Worm (Caenorhabditis elegans) whole organism, early embryonic: ENCODE data around the gene dhs-26.

ENCODE experiments used
- B0310.2 ChIP-seq: sonication (generic microtip); optimal IDR thresholded peaks from 2 replicates; lab custom pipeline; 2016; ENCODE audit warnings: mild to moderate bottlenecking, missing genetic modification characterization, missing compliant biosample characterization
- F13C5.2 ChIP-seq: sonication (generic microtip); optimal IDR thresholded peaks from 2 replicates; lab custom pipeline; 2017; ENCODE audit warnings: mild to moderate bottlenecking, missing genetic modification characterization, inconsistent platforms, missing compliant biosample characterization
- aly-1 ChIP-seq: sonication (generic microtip); optimal IDR thresholded peaks from 2 replicates; lab custom pipeline; 2016; ENCODE audit warnings: missing genetic modification characterization, missing compliant biosample characterization
- ama-1 ChIP-seq: fragments of 150-350 bp; optimal IDR thresholded peaks from 2 replicates; lab custom pipeline; 2014
- ceh-13 ChIP-seq: fragments of 200-800 bp; sonication (Bioruptor generic); optimal IDR thresholded peaks from 2 replicates; lab custom pipeline; 2018; ENCODE audit warnings: mild to moderate bottlenecking, missing genetic modification characterization, missing compliant biosample characterization
- ceh-36 ChIP-seq: sonication (generic microtip); optimal IDR thresholded peaks from 2 replicates; lab custom pipeline; 2016; ENCODE audit warnings: missing genetic modification characterization, inconsistent platforms, missing compliant biosample characterization
- ets-7 ChIP-seq: sonication (generic microtip); optimal IDR thresholded peaks from 2 replicates; lab custom pipeline; 2016; ENCODE audit warnings: missing genotype, missing genetic modification characterization, missing compliant biosample characterization
- flt-1 ChIP-seq: fragments of 200-800 bp; sonication (Bioruptor generic); IDR thresholded peaks from 2 replicates; pipeline ENCODE4 v1.3.6; 2022; ENCODE audit warnings: missing genetic modification characterization, missing compliant biosample characterization
- hmbx-1 ChIP-seq: sonication (generic microtip); optimal IDR thresholded peaks from 2 replicates; lab custom pipeline; 2016; ENCODE audit warnings: mild to moderate bottlenecking, missing genetic modification characterization, missing compliant biosample characterization
- hmg-4 ChIP-seq: fragments of 200-800 bp; sonication (Bioruptor generic); optimal IDR thresholded peaks from 2 replicates; lab custom pipeline; 2018; ENCODE audit warnings: mild to moderate bottlenecking, missing genetic modification characterization, missing compliant biosample characterization
- hnd-1 ChIP-seq: sonication (generic microtip); optimal IDR thresholded peaks from 2 replicates; lab custom pipeline; 2016; ENCODE audit warnings: missing genetic modification characterization, missing compliant biosample characterization
- pes-1 ChIP-seq: fragments of 200-800 bp; sonication (Bioruptor generic); IDR thresholded peaks from 2 replicates; pipeline ENCODE4 v1.3.6; 2022; ENCODE audit warnings: missing genetic modification reagents, missing genetic modification characterization, missing compliant biosample characterization
- scrt-1 ChIP-seq: fragments of 200-800 bp; sonication (Bioruptor generic); IDR thresholded peaks from 2 replicates; pipeline ENCODE4 v1.3.6; 2022; ENCODE audit warnings: missing genetic modification characterization, missing compliant biosample characterization
- sea-1 ChIP-seq: fragments of 200-800 bp; sonication (Bioruptor generic); conservative IDR thresholded peaks from 2 replicates; pipeline ENCODE4 v1.3.6; 2022; ENCODE audit warnings: missing genetic modification characterization, missing compliant biosample characterization
- tbx-11 ChIP-seq: fragments of 200-800 bp; sonication (Bioruptor generic); IDR thresholded peaks from 2 replicates; pipeline ENCODE4 v1.3.6; 2022; ENCODE audit warnings: missing genetic modification characterization, missing compliant biosample characterization
- tbx-37 ChIP-seq: fragments of 200-800 bp; sonication (Bioruptor generic); conservative IDR thresholded peaks from 2 replicates; pipeline ENCODE4 v1.3.6; 2022; ENCODE audit warnings: missing genetic modification reagents, missing genetic modification characterization, missing compliant biosample characterization
- tra-4 ChIP-seq: sonication (generic microtip); optimal IDR thresholded peaks from 2 replicates; lab custom pipeline; 2017; ENCODE audit warnings: missing genetic modification characterization, missing compliant biosample characterization

dhs-26 gene

DNA sequence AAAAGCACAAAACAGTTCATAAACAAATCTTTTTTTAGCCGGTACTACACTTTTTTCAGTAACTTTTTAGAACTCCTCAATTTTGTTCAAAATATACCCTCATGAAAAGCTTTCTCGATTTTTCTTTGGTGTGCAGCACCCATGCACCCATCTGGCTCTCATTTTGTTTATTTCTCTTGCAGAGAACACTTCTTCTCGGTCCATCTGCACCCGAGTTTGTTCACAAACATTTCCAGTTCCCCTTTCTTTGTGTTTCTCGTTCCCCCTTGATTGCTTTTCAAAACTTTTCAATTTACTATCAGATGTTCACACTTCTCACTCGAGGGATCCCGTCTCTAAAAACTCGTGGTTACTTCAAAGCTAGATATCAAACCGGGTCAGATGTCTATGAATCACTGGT lies 31.3 kb upstream of the dhs-26 start, which contains the start of gene slcf-2:
Gene slcf-2 (plus strand): TSS at position 301 of the 400 bp plus-strand sequence.
- TF ChIP-seq hmg-4 (GFP tag; lab: Kevin White, UChicago) (no peak), scrt-1 (GFP tag; lab: Robert Waterston, UW) (no peak), aly-1 (tag; lab: Kevin White, UChicago) (no peak), F13C5.2 (no peak), ceh-13 (GFP tag; lab: Kevin White, UChicago) (no peak), ama-1 (lab: Kevin White, UChicago) (no peak), tbx-37 (GFP tag; lab: Robert Waterston, UW) (no peak), hmbx-1 (tag; lab: Kevin White, UChicago) (no peak), B0310.2 (no peak), tra-4 (no peak)

- TF ChIP-seq tra-4 = no peak
- no peak for TF ChIP-seq tbx-11 (GFP tag; lab: Robert Waterston, UW)
- TF ChIP-seq F13C5.2 = no peak
- TF ChIP-seq ets-7 = no peak
- no peak for TF ChIP-seq hmg-4 (GFP tag; lab: Kevin White, UChicago)
- no peak for TF ChIP-seq tbx-37 (GFP tag; lab: Robert Waterston, UW)
- TF ChIP-seq B0310.2 = no peak
- TF ChIP-seq aly-1 (tag; lab: Kevin White, UChicago) = no peak
- TF ChIP-seq hnd-1 (tag; lab: Kevin White, UChicago) = no peak
- TF ChIP-seq scrt-1 (GFP tag; lab: Robert Waterston, UW) = no peak
- no peak for TF ChIP-seq ceh-13 (GFP tag; lab: Kevin White, UChicago)
- no peak for TF ChIP-seq ceh-36
- TF ChIP-seq ama-1 (lab: Kevin White, UChicago) = no peak
- TF ChIP-seq pes-1 (GFP tag; lab: Robert Waterston, UW) = no peak
- no peak for TF ChIP-seq hmbx-1 (tag; lab: Kevin White, UChicago)
- no peak for TF ChIP-seq flt-1 (GFP tag; lab: Robert Waterston, UW)
These were observed 23.1 kb upstream of the dhs-26 start, which contains the start of gene acp-1 for ce11 chrX:3385362-3385761. TSS of gene acp-1 (minus strand) at chrX:3385462.

- TF ChIP-seq pes-1 (GFP tag; lab: Robert Waterston, UW) (no peak), ama-1 (lab: Kevin White, UChicago) (no peak), hnd-1 (tag; lab: Kevin White, UChicago) (no peak), hmbx-1 (tag; lab: Kevin White, UChicago) (no peak), tra-4 (no peak), tbx-37 (GFP tag; lab: Robert Waterston, UW) (no peak), aly-1 (tag; lab: Kevin White, UChicago) (no peak), ets-7 (no peak), ceh-36 (no peak), ceh-13 (GFP tag; lab: Kevin White, UChicago) (no peak), B0310.2 (no peak), tbx-11 (GFP tag; lab: Robert Waterston, UW) (no peak), flt-1 (GFP tag; lab: Robert Waterston, UW) (no peak), F13C5.2 (no peak), hmg-4 (GFP tag; lab: Kevin White, UChicago) (no peak)
These were observed 17.9 kb upstream of the dhs-26 start, which contains the start of gene ZK563.7 for ce11 chrX:3380167-3380566. TSS of gene ZK563.7 (plus strand) at chrX:3380467.

ce11 chrX:3379114-3379513 lies 16.8 kb upstream of the dhs-26 start, which contains the start of gene sorf-1:
TSS of gene sorf-1 (minus strand) at chrX:3379248.
- TF ChIP-seq tra-4 (no peak), B0310.2 (no peak), ama-1 (lab: Kevin White, UChicago) (no peak), ets-7 (no peak), scrt-1 (GFP tag; lab: Robert Waterston, UW) (no peak), F13C5.2 (no peak), hmg-4 (GFP tag; lab: Kevin White, UChicago) (no peak), ceh-13 (GFP tag; lab: Kevin White, UChicago) (no peak), hmbx-1 (tag; lab: Kevin White, UChicago) (no peak)

- TF ChIP-seq sea-1 (GFP tag; lab: Robert Waterston, UW) (no peak), tra-4 (no peak), scrt-1 (GFP tag; lab: Robert Waterston, UW) (no peak), hnd-1 (tag; lab: Kevin White, UChicago) (no peak), pes-1 (GFP tag; lab: Robert Waterston, UW) (no peak), ets-7 (no peak), ceh-36 (no peak), tbx-11 (GFP tag; lab: Robert Waterston, UW) (no peak), ceh-13 (GFP tag; lab: Kevin White, UChicago) (no peak), hmbx-1 (tag; lab: Kevin White, UChicago) (no peak)
These were observed 13.0 kb upstream of the dhs-26 start for ce11 chrX:3375320-3375719.

- TF ChIP-seq ama-1 (lab: Kevin White, UChicago) (no peak), pes-1 (GFP tag; lab: Robert Waterston, UW) (no peak), tbx-37 (GFP tag; lab: Robert Waterston, UW) (no peak), ets-7 (no peak), F13C5.2 (no peak), ceh-13 (GFP tag; lab: Kevin White, UChicago) (no peak), tra-4 (no peak), hmbx-1 (tag; lab: Kevin White, UChicago) (no peak), aly-1 (tag; lab: Kevin White, UChicago) (no peak), hmg-4 (GFP tag; lab: Kevin White, UChicago) (no peak), flt-1 (GFP tag; lab: Robert Waterston, UW) (no peak), scrt-1 (GFP tag; lab: Robert Waterston, UW) (no peak), sea-1 (GFP tag; lab: Robert Waterston, UW) (no peak), tbx-11 (GFP tag; lab: Robert Waterston, UW) (no peak), hnd-1 (tag; lab: Kevin White, UChicago) (no peak), ceh-36 (no peak), B0310.2 (no peak)
These were observed 12.3 kb upstream of the dhs-26 start, which contains the start of gene clc-3 for ce11 chrX:3374642-3375041. TSS of gene clc-3 (minus strand) at chrX:3374742.

DNA sequence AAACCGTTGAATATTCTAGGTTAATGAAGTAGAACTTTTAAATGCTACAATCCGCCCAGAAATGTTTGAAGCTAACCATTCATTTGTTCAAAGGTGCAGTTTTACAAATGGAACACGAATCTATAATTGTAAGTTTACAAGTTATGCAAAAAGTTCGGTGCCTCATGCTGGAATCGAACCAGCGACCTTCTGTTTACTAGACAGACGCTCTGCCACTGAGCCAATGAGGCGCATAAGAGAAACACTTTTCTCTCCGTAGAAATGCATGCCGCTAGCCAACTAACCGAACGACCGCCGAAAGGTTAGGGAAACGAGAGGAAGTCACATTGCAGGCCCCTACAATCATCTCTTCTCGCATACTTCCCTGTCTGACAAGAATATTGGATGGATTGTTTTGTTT lies 9.0 kb upstream of the dhs-26 start:
- TF ChIP-seq aly-1 (tag; lab: Kevin White, UChicago) = peak; percentile 88
- peak; percentile 71 for TF ChIP-seq hnd-1 (tag; lab: Kevin White, UChicago)
- TF ChIP-seq flt-1 (GFP tag; lab: Robert Waterston, UW) = peak; percentile 94
- TF ChIP-seq scrt-1 (GFP tag; lab: Robert Waterston, UW) = peak; percentile 93
- peak; percentile 81 for TF ChIP-seq ceh-13 (GFP tag; lab: Kevin White, UChicago)
- peak; percentile 88 for TF ChIP-seq hmg-4 (GFP tag; lab: Kevin White, UChicago)
- TF ChIP-seq pes-1 (GFP tag; lab: Robert Waterston, UW) = peak; percentile 95
- peak; percentile 36 for TF ChIP-seq ets-7
- peak; percentile 90 for TF ChIP-seq tbx-37 (GFP tag; lab: Robert Waterston, UW)
- peak; percentile 62 for TF ChIP-seq hmbx-1 (tag; lab: Kevin White, UChicago)
- TF ChIP-seq F13C5.2 = peak; percentile 86
- TF ChIP-seq tra-4 = peak; percentile 71
- TF ChIP-seq ama-1 (lab: Kevin White, UChicago) = no peak
- peak; percentile 84 for TF ChIP-seq tbx-11 (GFP tag; lab: Robert Waterston, UW)
- peak; percentile 81 for TF ChIP-seq B0310.2
- TF ChIP-seq sea-1 (GFP tag; lab: Robert Waterston, UW) = peak; percentile 92
- TF ChIP-seq ceh-36 = peak; percentile 77
